Worm (Caenorhabditis elegans) whole organism, L3 larva: ENCODE data around the gene T21H3.5.

Experiments
- R02D3.7 ChIP-seq: fragments of 150-350 bp; optimal IDR thresholded peaks from 2 replicates; lab custom pipeline; 2014; ENCODE audit warnings: missing biosample characterization, missing genetic modification characterization
- ZK546.5 ChIP-seq: sonication (generic microtip); optimal IDR thresholded peaks from 2 replicates; lab custom pipeline; 2017; ENCODE audit warnings: missing biosample characterization, missing genetic modification characterization
- aly-2 ChIP-seq: fragments of 150-350 bp; optimal IDR thresholded peaks from 2 replicates; lab custom pipeline; 2014; ENCODE audit warnings: missing biosample characterization, missing genetic modification characterization
- ama-1 ChIP-seq: fragments of 150-350 bp; optimal IDR thresholded peaks from 2 replicates; lab custom pipeline; 2018
- ceh-16 ChIP-seq: sonication (generic microtip); optimal IDR thresholded peaks from 2 replicates; lab custom pipeline; 2017; ENCODE audit warnings: missing biosample characterization, missing genetic modification characterization
- ceh-82 ChIP-seq: fragments of 150-350 bp; optimal IDR thresholded peaks from 2 replicates; lab custom pipeline; 2014; ENCODE audit warnings: missing biosample characterization, missing genetic modification characterization
- ceh-9 ChIP-seq: sonication (generic microtip); optimal IDR thresholded peaks from 2 replicates; lab custom pipeline; 2018; ENCODE audit warnings: missing biosample characterization, missing genetic modification characterization
- daf-12 ChIP-seq: fragments of 150-350 bp; optimal IDR thresholded peaks from 2 replicates; lab custom pipeline; 2014; ENCODE audit warnings: missing biosample characterization, missing genetic modification reagents, missing genetic modification characterization
- egl-27 ChIP-seq: sonication (generic microtip); optimal IDR thresholded peaks from 4 replicates; lab custom pipeline; 2017; ENCODE audit warnings: missing biosample characterization, missing genetic modification reagents, missing genetic modification characterization
- egl-5 ChIP-seq: fragments of 150-350 bp; optimal IDR thresholded peaks from 2 replicates; lab custom pipeline; 2017; ENCODE audit warnings: missing biosample characterization, missing genetic modification reagents, missing genetic modification characterization, inconsistent platforms
- elt-1 ChIP-seq: fragments of 150-350 bp; optimal IDR thresholded peaks from 2 replicates; lab custom pipeline; 2014; ENCODE audit warnings: missing biosample characterization, missing genetic modification characterization
- elt-2 ChIP-seq: sonication (generic microtip); optimal IDR thresholded peaks from 2 replicates; lab custom pipeline; 2016; ENCODE audit warnings: missing genetic modification reagents, mild to moderate bottlenecking, missing genetic modification characterization, missing compliant biosample characterization
- elt-3 ChIP-seq, 3 experiments: fragments of 150-350 bp in 1 of 3; sonication (generic microtip) in 2 of 3; optimal IDR thresholded peaks; 2 replicates in 2 of 3; 4 replicates in 1 of 3; lab custom pipeline; 2014 to 2017; ENCODE audit warnings: missing biosample characterization in 3 of 3, missing genetic modification characterization in 3 of 3
- fkh-10 ChIP-seq: sonication (generic microtip); optimal IDR thresholded peaks from 2 replicates; lab custom pipeline; 2017; ENCODE audit warnings: missing biosample characterization, missing genetic modification reagents, missing genetic modification characterization
- fkh-2 ChIP-seq: fragments of 150-350 bp; optimal IDR thresholded peaks from 2 replicates; lab custom pipeline; 2014; ENCODE audit warnings: missing biosample characterization, missing genetic modification reagents, missing genetic modification characterization
- fos-1 ChIP-seq: fragments of 150-350 bp; optimal IDR thresholded peaks from 2 replicates; lab custom pipeline; 2014; ENCODE audit warnings: missing biosample characterization, missing genetic modification characterization
- jun-1 ChIP-seq: fragments of 150-350 bp; optimal IDR thresholded peaks from 2 replicates; lab custom pipeline; 2014; ENCODE audit warnings: missing biosample characterization, missing genetic modification reagents, missing genetic modification characterization
- lin-15B ChIP-seq: fragments of 150-350 bp; optimal IDR thresholded peaks from 2 replicates; lab custom pipeline; 2014; ENCODE audit warnings: missing biosample characterization, missing genetic modification characterization
- lin-39 ChIP-seq: fragments of 150-350 bp; optimal IDR thresholded peaks from 2 replicates; lab custom pipeline; 2018; ENCODE audit warnings: missing biosample characterization, missing genetic modification reagents, missing genetic modification characterization
- lsy-12 ChIP-seq: sonication (generic microtip); optimal IDR thresholded peaks from 2 replicates; lab custom pipeline; 2016; ENCODE audit warnings: mild to moderate bottlenecking, missing genetic modification characterization, missing compliant biosample characterization
- mdl-1 ChIP-seq: fragments of 150-350 bp; optimal IDR thresholded peaks from 2 replicates; lab custom pipeline; 2014; ENCODE audit warnings: missing biosample characterization, missing genetic modification characterization
- mml-1 ChIP-seq: fragments of 150-350 bp; sonication (generic microtip); optimal IDR thresholded peaks from 3 replicates; lab custom pipeline; 2014; ENCODE audit warnings: missing biosample characterization, missing genetic modification characterization
- nfya-1 ChIP-seq: sonication (generic microtip); optimal IDR thresholded peaks from 2 replicates; lab custom pipeline; 2017; ENCODE audit warnings: missing genetic modification characterization, mild to moderate bottlenecking, missing compliant biosample characterization, antibody characterized with exemption, moderate library complexity; ENCODE audit not compliant: insufficient read depth
- nhr-11 ChIP-seq: fragments of 150-350 bp; optimal IDR thresholded peaks from 2 replicates; lab custom pipeline; 2014; ENCODE audit warnings: missing biosample characterization, missing genetic modification characterization
- nhr-23 ChIP-seq: fragments of 150-350 bp; optimal IDR thresholded peaks from 2 replicates; lab custom pipeline; 2014; ENCODE audit warnings: missing biosample characterization, missing genetic modification reagents, missing genetic modification characterization
- nhr-25 ChIP-seq: sonication (generic microtip); optimal IDR thresholded peaks from 2 replicates; lab custom pipeline; 2017; ENCODE audit warnings: missing biosample characterization, missing genetic modification characterization
- nhr-28 ChIP-seq: fragments of 150-350 bp; optimal IDR thresholded peaks from 2 replicates; lab custom pipeline; 2014; ENCODE audit warnings: missing biosample characterization, missing genetic modification characterization
- nhr-43 ChIP-seq: sonication (generic microtip); optimal IDR thresholded peaks from 2 replicates; lab custom pipeline; 2016; ENCODE audit warnings: mild to moderate bottlenecking, missing genetic modification characterization, missing compliant biosample characterization; ENCODE audit not compliant: poor library complexity, severe bottlenecking
- nhr-67 ChIP-seq: fragments of 150-350 bp; optimal IDR thresholded peaks from 2 replicates; lab custom pipeline; 2014; ENCODE audit warnings: missing biosample characterization, missing genetic modification characterization
- nhr-76 ChIP-seq: fragments of 150-350 bp; sonication (generic microtip); optimal IDR thresholded peaks from 5 replicates; lab custom pipeline; 2014; ENCODE audit warnings: missing biosample characterization, missing genetic modification characterization
- nhr-77 ChIP-seq: fragments of 150-350 bp; optimal IDR thresholded peaks from 2 replicates; lab custom pipeline; 2014; ENCODE audit warnings: missing biosample characterization, missing genetic modification characterization
- pha-4 ChIP-seq: fragments of 150-350 bp; optimal IDR thresholded peaks from 2 replicates; lab custom pipeline; 2014; ENCODE audit warnings: missing biosample characterization, missing genetic modification reagents, missing genetic modification characterization
- pqm-1 ChIP-seq: fragments of 150-350 bp; optimal IDR thresholded peaks from 2 replicates; lab custom pipeline; 2017; ENCODE audit warnings: missing biosample characterization, missing genetic modification characterization, inconsistent platforms
- sea-2 ChIP-seq: fragments of 150-350 bp; sonication (generic microtip); optimal IDR thresholded peaks from 4 replicates; lab custom pipeline; 2014; ENCODE audit warnings: missing biosample characterization, missing genetic modification reagents, missing genetic modification characterization
- skn-1 ChIP-seq: fragments of 150-350 bp; optimal IDR thresholded peaks from 2 replicates; lab custom pipeline; 2014; ENCODE audit warnings: missing biosample characterization, missing genetic modification characterization
- snpc-4 ChIP-seq: fragments of 150-350 bp; optimal IDR thresholded peaks from 2 replicates; lab custom pipeline; 2014; ENCODE audit warnings: missing biosample characterization, missing genetic modification characterization
- tbx-2 ChIP-seq: sonication (generic microtip); optimal IDR thresholded peaks from 2 replicates; lab custom pipeline; 2016; ENCODE audit warnings: mild to moderate bottlenecking, missing genetic modification characterization, missing compliant biosample characterization
- unc-39 ChIP-seq: sonication (generic microtip); optimal IDR thresholded peaks from 4 replicates; lab custom pipeline; 2017; ENCODE audit warnings: missing biosample characterization, missing genetic modification characterization
- unc-62 ChIP-seq: fragments of 150-350 bp; sonication (generic microtip); optimal IDR thresholded peaks from 4 replicates; lab custom pipeline; 2014; ENCODE audit warnings: missing biosample characterization, missing genetic modification reagents, missing genetic modification characterization
- zag-1 ChIP-seq: fragments of 150-350 bp; optimal IDR thresholded peaks from 2 replicates; lab custom pipeline; 2014; ENCODE audit warnings: missing biosample characterization, missing genetic modification characterization
- ztf-11 ChIP-seq: fragments of 150-350 bp; optimal IDR thresholded peaks from 2 replicates; lab custom pipeline; 2014; ENCODE audit warnings: missing biosample characterization, missing genetic modification characterization
- ztf-4 ChIP-seq: fragments of 150-350 bp; optimal IDR thresholded peaks from 2 replicates; lab custom pipeline; 2014; ENCODE audit warnings: missing biosample characterization, missing genetic modification characterization

The T21H3.5 gene

ce11 chrV:1155914-1156313, 8.2 kb downstream of the T21H3.5 start, which contains the start of gene cmd-1:
TSS of gene cmd-1 (plus strand) at chrV:1156271.
- TF ChIP-seq nhr-43 (tag; lab: Kevin White, UChicago) = peak; percentile 7
- TF ChIP-seq ztf-4 (tag; lab: Kevin White, UChicago) = peak; percentile 50
- TF ChIP-seq nhr-25 (tag; lab: Kevin White, UChicago) = no peak
- no peak for TF ChIP-seq ama-1 (lab: Kevin White, UChicago)
- TF ChIP-seq unc-62 (GFP tag; lab: Kevin White, UChicago) = no peak
- TF ChIP-seq unc-39 (tag; lab: Kevin White, UChicago) = no peak
- TF ChIP-seq nhr-77 = no peak
- TF ChIP-seq sea-2 (GFP tag; lab: Kevin White, UChicago) = no peak
- TF ChIP-seq ztf-11 (tag; lab: Kevin White, UChicago) = no peak
- TF ChIP-seq pqm-1 = no peak
- TF ChIP-seq nhr-76 (tag; lab: Kevin White, UChicago) = no peak
- no peak for TF ChIP-seq skn-1 (tag; lab: Kevin White, UChicago)
- no peak for TF ChIP-seq lin-39 (tag; lab: Kevin White, UChicago)
- no peak for TF ChIP-seq fkh-10 (GFP tag; lab: Kevin White, UChicago)
- TF ChIP-seq nfya-1 (tag; lab: Kevin White, UChicago) = peak; percentile 7
- no peak for TF ChIP-seq fkh-2 (tag; lab: Kevin White, UChicago)
- no peak for TF ChIP-seq ZK546.5 (tag; lab: Kevin White, UChicago)
- peak; percentile 48 for TF ChIP-seq elt-2 (tag; lab: Kevin White, UChicago)
- TF ChIP-seq ceh-82 (tag; lab: Kevin White, UChicago) = no peak
- no peak for TF ChIP-seq aly-2
- peak; percentile 26 for TF ChIP-seq lin-15B
- no peak for TF ChIP-seq nhr-28
- no peak for TF ChIP-seq daf-12
- TF ChIP-seq snpc-4 (tag; lab: Kevin White, UChicago) = no peak
- no peak for TF ChIP-seq egl-27 (tag; lab: Kevin White, UChicago)
- TF ChIP-seq lsy-12 (tag; lab: Kevin White, UChicago) = no peak
- TF ChIP-seq mdl-1 (tag; lab: Kevin White, UChicago) = no peak
- TF ChIP-seq ceh-16 (tag; lab: Kevin White, UChicago) = no peak
- TF ChIP-seq elt-1 = no peak
- TF ChIP-seq nhr-23 (tag; lab: Kevin White, UChicago) = peak; percentile 4
- no peak for TF ChIP-seq elt-3 (tag; optimal IDR thresholded peaks at IDR 0.05; lab: Kevin White, UChicago)
- no peak for TF ChIP-seq R02D3.7 (tag; lab: Kevin White, UChicago)
- no peak for TF ChIP-seq ceh-9
- TF ChIP-seq mml-1 (tag; lab: Kevin White, UChicago) = no peak
- TF ChIP-seq pha-4 = no peak
- no peak for TF ChIP-seq fos-1 (tag; lab: Kevin White, UChicago)
- TF ChIP-seq tbx-2 (tag; lab: Kevin White, UChicago) = no peak

ce11 chrV:1154472-1155278, 9.4 kb downstream of the T21H3.5 start:
- no peak for TF ChIP-seq R02D3.7 (tag; lab: Kevin White, UChicago)
- TF ChIP-seq mml-1 (tag; lab: Kevin White, UChicago) = no peak
- no peak for TF ChIP-seq fkh-10 (GFP tag; lab: Kevin White, UChicago)
- no peak for TF ChIP-seq ceh-82 (tag; lab: Kevin White, UChicago)
- peak; percentile 42 for TF ChIP-seq nhr-43 (tag; lab: Kevin White, UChicago)
- no peak for TF ChIP-seq ceh-9
- TF ChIP-seq snpc-4 (tag; lab: Kevin White, UChicago) = peak; percentile 19
- no peak for TF ChIP-seq tbx-2 (tag; lab: Kevin White, UChicago)
- no peak for TF ChIP-seq egl-27 (tag; lab: Kevin White, UChicago)
- no peak for TF ChIP-seq zag-1
- TF ChIP-seq elt-1 = no peak
- TF ChIP-seq nhr-11 (tag; lab: Kevin White, UChicago) = no peak
- TF ChIP-seq nhr-23 (tag; lab: Kevin White, UChicago) = peak; percentile 85
- peak; percentile 75 for TF ChIP-seq ama-1 (lab: Kevin White, UChicago)
- TF ChIP-seq jun-1 (tag; lab: Kevin White, UChicago) = no peak
- TF ChIP-seq nhr-77 = no peak
- TF ChIP-seq nhr-25 (tag; lab: Kevin White, UChicago) = peak; percentile 46
- peak; percentile 42 for TF ChIP-seq lin-15B
- TF ChIP-seq nhr-67 = no peak
- no peak for TF ChIP-seq egl-5 (tag; lab: Kevin White, UChicago)
- no peak for TF ChIP-seq fkh-2 (tag; lab: Kevin White, UChicago)
